Fruit fly (Drosophila melanogaster) whole organism, prepupa: ENCODE data around the gene CG33286.

Experiments
- Blimp-1 ChIP-seq: fragments of 200-800 bp; sonication (Bioruptor generic); optimal IDR thresholded peaks from 3 replicates; lab custom pipeline; 2017; ENCODE audit warnings: missing biosample characterization, missing genetic modification characterization, mild to moderate bottlenecking, moderate library complexity, missing genetic modification reagents
- CG10631 ChIP-seq: fragments of 200-800 bp; sonication (Bioruptor generic); optimal IDR thresholded peaks from 2 replicates; lab custom pipeline; 2016; ENCODE audit warnings: missing biosample characterization, missing genetic modification characterization
- CG10669 ChIP-seq: fragments of 200-800 bp; sonication (Bioruptor generic); optimal IDR thresholded peaks from 3 replicates; lab custom pipeline; 2018; ENCODE audit warnings: missing biosample characterization, mild to moderate bottlenecking, missing genetic modification characterization, moderate library complexity
- CG11294 ChIP-seq: fragments of 200-800 bp; sonication (Bioruptor generic); IDR thresholded peaks from 2 replicates; pipeline ENCODE4 v1.3.6; 2022; ENCODE audit warnings: missing biosample characterization, missing genetic modification characterization
- CG11762 ChIP-seq: fragments of 200-800 bp; sonication (Bioruptor generic); optimal IDR thresholded peaks from 3 replicates; lab custom pipeline; 2016; ENCODE audit warnings: missing biosample characterization, missing genetic modification characterization; ENCODE audit not compliant: insufficient read depth
- CG11902 ChIP-seq: fragments of 200-800 bp; sonication (Bioruptor generic); optimal IDR thresholded peaks from 3 replicates; lab custom pipeline; 2016; ENCODE audit warnings: missing biosample characterization, missing genetic modification characterization
- CG1621 ChIP-seq: fragments of 200-800 bp; sonication (Bioruptor generic); optimal IDR thresholded peaks from 3 replicates; lab custom pipeline; 2018; ENCODE audit warnings: missing biosample characterization, mild to moderate bottlenecking, missing genetic modification characterization
- CG16779 ChIP-seq: fragments of 200-800 bp; sonication (Bioruptor generic); optimal IDR thresholded peaks from 3 replicates; lab custom pipeline; 2017; ENCODE audit warnings: missing biosample characterization, mild to moderate bottlenecking, missing genetic modification characterization
- CG31627 ChIP-seq: fragments of 200-800 bp; sonication (Bioruptor generic); optimal IDR thresholded peaks from 3 replicates; lab custom pipeline; 2016; ENCODE audit warnings: missing biosample characterization, missing genetic modification characterization
- CG32006 ChIP-seq: fragments of 200-800 bp; sonication (Bioruptor generic); optimal IDR thresholded peaks from 3 replicates; lab custom pipeline; 2017; ENCODE audit warnings: missing biosample characterization, mild to moderate bottlenecking, missing genetic modification characterization
- CG34406 ChIP-seq: fragments of 200-800 bp; sonication (Bioruptor generic); optimal IDR thresholded peaks from 3 replicates; lab custom pipeline; 2016; ENCODE audit warnings: missing biosample characterization, missing genetic modification characterization
- CG3919 ChIP-seq: fragments of 200-800 bp; sonication (Bioruptor generic); optimal IDR thresholded peaks from 3 replicates; lab custom pipeline; 2016; ENCODE audit warnings: missing biosample characterization, missing genetic modification characterization
- CG4318 ChIP-seq: fragments of 200-800 bp; sonication (Bioruptor generic); optimal IDR thresholded peaks from 3 replicates; lab custom pipeline; 2017; ENCODE audit warnings: missing biosample characterization, mild to moderate bottlenecking, missing genetic modification characterization
- CG6163 ChIP-seq: fragments of 200-800 bp; sonication (Bioruptor generic); IDR thresholded peaks from 3 replicates; pipeline ENCODE4 v1.3.6; 2022; ENCODE audit warnings: missing biosample characterization, missing genetic modification characterization
- CG6276 ChIP-seq: fragments of 200-800 bp; sonication (Bioruptor generic); optimal IDR thresholded peaks from 2 replicates; lab custom pipeline; 2017; ENCODE audit warnings: missing biosample characterization, mild to moderate bottlenecking, missing genetic modification characterization
- CG6808 ChIP-seq: fragments of 200-800 bp; sonication (Bioruptor generic); optimal IDR thresholded peaks from 3 replicates; lab custom pipeline; 2017; ENCODE audit warnings: missing biosample characterization, missing genetic modification characterization, mild to moderate bottlenecking, moderate library complexity, missing genetic modification reagents
- CG6854 ChIP-seq: fragments of 200-800 bp; sonication (Bioruptor generic); optimal IDR thresholded peaks from 2 replicates; lab custom pipeline; 2017; ENCODE audit warnings: missing biosample characterization, mild to moderate bottlenecking, missing genetic modification characterization
- CG7368 ChIP-seq: fragments of 200-800 bp; sonication (Bioruptor generic); optimal IDR thresholded peaks from 3 replicates; lab custom pipeline; 2016; ENCODE audit warnings: missing biosample characterization, missing genetic modification characterization
- CG8119 ChIP-seq: fragments of 200-800 bp; sonication (Bioruptor generic); IDR thresholded peaks from 3 replicates; pipeline ENCODE4 v1.3.6; 2022; ENCODE audit warnings: missing biosample characterization, missing genetic modification characterization
- CG8632 ChIP-seq: fragments of 200-800 bp; sonication (Bioruptor generic); optimal IDR thresholded peaks from 3 replicates; lab custom pipeline; 2016; ENCODE audit warnings: missing biosample characterization, missing genetic modification characterization
- Eip75B ChIP-seq: fragments of 200-800 bp; sonication (Bioruptor generic); optimal IDR thresholded peaks from 3 replicates; lab custom pipeline; 2016; ENCODE audit warnings: missing biosample characterization, missing genetic modification characterization
- Eip93F ChIP-seq: fragments of 200-800 bp; sonication (Bioruptor generic); optimal IDR thresholded peaks from 2 replicates; lab custom pipeline; 2016; ENCODE audit warnings: missing biosample characterization, mild to moderate bottlenecking, missing genetic modification characterization
- Ets96B ChIP-seq: fragments of 200-800 bp; optimal IDR thresholded peaks from 2 replicates; lab custom pipeline; 2019; ENCODE audit warnings: missing biosample characterization, mild to moderate bottlenecking, missing genetic modification characterization, moderate library complexity
- Gug ChIP-seq: fragments of 200-800 bp; sonication (Bioruptor generic); IDR thresholded peaks from 2 replicates; pipeline ENCODE4 v1.3.6; 2022; ENCODE audit warnings: missing biosample characterization, missing genetic modification characterization
- Hr38 ChIP-seq: sonication (Bioruptor generic); optimal IDR thresholded peaks from 2 replicates; lab custom pipeline; 2016; ENCODE audit warnings: missing biosample characterization, missing genetic modification characterization
- Hr39 ChIP-seq: fragments of 200-800 bp; sonication (Bioruptor generic); optimal IDR thresholded peaks from 2 replicates; lab custom pipeline; 2016; ENCODE audit warnings: missing biosample characterization, missing genetic modification characterization
- Hr4 ChIP-seq: fragments of 200-800 bp; sonication (Bioruptor generic); optimal IDR thresholded peaks from 3 replicates; lab custom pipeline; 2016; ENCODE audit warnings: missing biosample characterization, missing genetic modification characterization
- Met ChIP-seq: fragments of 200-800 bp; sonication (Bioruptor generic); optimal IDR thresholded peaks from 3 replicates; lab custom pipeline; 2016; ENCODE audit warnings: missing biosample characterization, missing genetic modification characterization
- OdsH ChIP-seq: fragments of 200-800 bp; sonication (Bioruptor generic); optimal IDR thresholded peaks from 3 replicates; lab custom pipeline; 2016; ENCODE audit warnings: missing biosample characterization, missing genetic modification characterization
- Sox14 ChIP-seq: fragments of 200-800 bp; sonication (Bioruptor generic); optimal IDR thresholded peaks from 3 replicates; lab custom pipeline; 2016; ENCODE audit warnings: missing biosample characterization, missing genetic modification characterization
- Sox15 ChIP-seq: fragments of 200-800 bp; sonication (Bioruptor generic); optimal IDR thresholded peaks from 3 replicates; lab custom pipeline; 2016; ENCODE audit warnings: missing biosample characterization, missing genetic modification characterization
- achi ChIP-seq: fragments of 200-800 bp; sonication (Bioruptor generic); optimal IDR thresholded peaks from 3 replicates; lab custom pipeline; 2016; ENCODE audit warnings: missing biosample characterization, missing genetic modification characterization
- dac ChIP-seq: fragments of 200-800 bp; sonication (Bioruptor generic); optimal IDR thresholded peaks from 2 replicates; lab custom pipeline; 2017; ENCODE audit warnings: missing biosample characterization, mild to moderate bottlenecking, missing genetic modification characterization
- esn ChIP-seq: fragments of 200-800 bp; sonication (Bioruptor generic); optimal IDR thresholded peaks from 2 replicates; lab custom pipeline; 2016; ENCODE audit warnings: missing biosample characterization, mild to moderate bottlenecking, missing genetic modification characterization, moderate library complexity
- fd59A ChIP-seq: fragments of 200-800 bp; sonication (Bioruptor generic); optimal IDR thresholded peaks from 2 replicates; lab custom pipeline; 2017; ENCODE audit warnings: missing biosample characterization, mild to moderate bottlenecking, missing genetic modification characterization, missing genetic modification reagents
- fd85E ChIP-seq: fragments of 200-800 bp; sonication (Bioruptor generic); optimal IDR thresholded peaks from 3 replicates; lab custom pipeline; 2016; ENCODE audit warnings: missing biosample characterization, missing genetic modification characterization
- fkh ChIP-seq: fragments of 200-800 bp; sonication (Bioruptor generic); optimal IDR thresholded peaks from 3 replicates; lab custom pipeline; 2017; ENCODE audit warnings: missing biosample characterization, mild to moderate bottlenecking, missing genetic modification characterization, moderate library complexity
- lz ChIP-seq: fragments of 200-800 bp; sonication (Bioruptor generic); optimal IDR thresholded peaks from 3 replicates; lab custom pipeline; 2016; ENCODE audit warnings: missing biosample characterization, missing genetic modification characterization
- net ChIP-seq: fragments of 200-800 bp; sonication (Bioruptor generic); optimal IDR thresholded peaks from 3 replicates; lab custom pipeline; 2016; ENCODE audit warnings: missing biosample characterization, missing genetic modification characterization
- salr ChIP-seq, 2 experiments: fragments of 200-800 bp; sonication (Bioruptor generic); optimal IDR thresholded peaks; 3 replicates each; lab custom pipeline; 2016 to 2018; ENCODE audit warnings: missing biosample characterization in 2 of 2, missing genetic modification characterization in 2 of 2, mild to moderate bottlenecking in 1 of 2
- spab ChIP-seq: fragments of 200-800 bp; sonication (Bioruptor generic); optimal IDR thresholded peaks from 2 replicates; lab custom pipeline; 2017; ENCODE audit warnings: missing biosample characterization, mild to moderate bottlenecking, missing genetic modification characterization, missing genetic modification reagents
- ss ChIP-seq, 2 experiments: fragments of 200-800 bp; sonication (Bioruptor generic); optimal IDR thresholded peaks; 2 replicates in 1 of 2; 3 replicates in 1 of 2; lab custom pipeline; 2017 to 2018; ENCODE audit warnings: mild to moderate bottlenecking in 2 of 2, missing biosample characterization in 2 of 2, missing genetic modification characterization in 2 of 2, moderate library complexity in 1 of 2
- svp ChIP-seq: fragments of 200-800 bp; sonication (Bioruptor generic); peaks from one replicate; lab custom pipeline; 2016; ENCODE audit warnings: missing biosample characterization, missing genetic modification characterization
- topi ChIP-seq: fragments of 200-800 bp; sonication (Bioruptor generic); optimal IDR thresholded peaks from 3 replicates; lab custom pipeline; 2016; ENCODE audit warnings: missing biosample characterization, missing genetic modification characterization
- vri ChIP-seq: fragments of 200-800 bp; sonication (Bioruptor generic); optimal IDR thresholded peaks from 3 replicates; lab custom pipeline; 2016; ENCODE audit warnings: missing biosample characterization, mild to moderate bottlenecking, missing genetic modification characterization

The CG33286 gene

DNA sequence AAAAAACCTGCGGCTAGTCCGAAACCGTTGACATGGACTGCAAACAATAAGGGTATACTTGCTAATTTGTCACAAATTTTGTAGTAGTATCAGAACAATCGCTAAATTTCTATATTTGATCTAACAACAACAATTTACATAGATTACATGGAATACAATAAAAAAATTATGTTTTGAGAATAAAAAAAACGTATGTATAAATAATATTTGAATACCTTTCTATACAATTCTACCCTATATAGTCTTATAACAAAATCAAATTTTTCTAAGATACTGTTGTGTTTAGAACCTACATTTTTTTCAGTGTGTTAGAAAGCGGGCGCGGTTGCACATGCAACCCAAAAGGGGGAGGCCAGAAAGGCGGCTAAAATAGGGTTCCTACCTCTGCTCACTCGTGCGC is 8.8 kb upstream of the CG33286 start (continued):
- peak; percentile 43 for TF ChIP-seq OdsH
- no peak for TF ChIP-seq Sox14 (GFP tag; lab: Kevin White, UChicago)
- TF ChIP-seq Blimp-1, result no peak
- TF ChIP-seq net, result no peak
- TF ChIP-seq CG11902 (GFP tag; lab: Kevin White, UChicago), result no peak
- TF ChIP-seq Sox15 (GFP tag; lab: Kevin White, UChicago), result no peak
- TF ChIP-seq topi, result peak; percentile 29
- TF ChIP-seq CG16779 (tag; lab: Kevin White, UChicago), result no peak
- TF ChIP-seq spab, result no peak
- no peak for TF ChIP-seq CG11762 (GFP tag; lab: Kevin White, UChicago)
- TF ChIP-seq dac (GFP tag; lab: Kevin White, UChicago), result no peak
- TF ChIP-seq esn (GFP tag; lab: Kevin White, UChicago), result peak; percentile 53
- TF ChIP-seq lz, result peak; percentile 19
- TF ChIP-seq CG8119 (GFP tag; lab: Robert Waterston, UW), result peak; percentile 73
- TF ChIP-seq CG11294 (GFP tag; lab: Robert Waterston, UW), result no peak
- TF ChIP-seq vri (GFP tag; lab: Kevin White, UChicago), result no peak
- peak; percentile 62 for TF ChIP-seq CG10631 (GFP tag; lab: Kevin White, UChicago)
- peak; percentile 38 for TF ChIP-seq Hr4
- no peak for TF ChIP-seq CG31627 (GFP tag; lab: Kevin White, UChicago)
- peak; percentile 12 for TF ChIP-seq CG8632
- no peak for TF ChIP-seq fd59A
- peak; percentile 71 for TF ChIP-seq CG32006 (GFP tag; lab: Kevin White, UChicago)
- no peak for TF ChIP-seq Gug (GFP tag; lab: Robert Waterston, UW)
- TF ChIP-seq CG3919, result peak; percentile 38
- peak in 1 of 2 experiments; percentile 72 for TF ChIP-seq salr (GFP tag; optimal IDR thresholded peaks at IDR 0.05; lab: Kevin White, UChicago)
- TF ChIP-seq, all 60 proteins: peak for 29

- TF ChIP-seq Hr38 (GFP tag; lab: Kevin White, UChicago) (no peak), OdsH (peak; percentile 6), CG6808 (GFP tag; lab: Kevin White, UChicago) (no peak), Eip75B (GFP tag; lab: Kevin White, UChicago) (no peak), CG32006 (GFP tag; lab: Kevin White, UChicago) (peak; percentile 57), CG4318 (GFP tag; lab: Kevin White, UChicago) (peak; percentile 41), CG6854 (GFP tag; lab: Kevin White, UChicago) (no peak), lz (no peak), CG8119 (GFP tag; lab: Robert Waterston, UW) (0 out of 3 replicates have a peak, but pooled peaks have one; percentile 13), CG3919 (peak; percentile 2), CG6276 (GFP tag; lab: Kevin White, UChicago) (peak; percentile 17), fd85E (GFP tag; lab: Kevin White, UChicago) (no peak), Hr4 (peak; percentile 20), CG11762 (GFP tag; lab: Kevin White, UChicago) (no peak), svp (GFP tag; lab: Kevin White, UChicago) (peak; percentile 65), achi (GFP tag; lab: Kevin White, UChicago) (peak; percentile 30)
These were observed 8.0 kb upstream of the CG33286 start for dm6 chr3L:20982544-20982943.

dm6 chr3L:20981724-20982123 is 7.2 kb upstream of the CG33286 start:
- TF ChIP-seq CG34406 (GFP tag; lab: Kevin White, UChicago) (no peak), Sox14 (GFP tag; lab: Kevin White, UChicago) (peak; percentile 14), fd85E (GFP tag; lab: Kevin White, UChicago) (no peak), Hr39 (GFP tag; lab: Kevin White, UChicago) (peak; percentile 30), fkh (GFP tag; lab: Kevin White, UChicago) (no peak), Met (GFP tag; lab: Kevin White, UChicago) (peak; percentile 47), Gug (GFP tag; lab: Robert Waterston, UW) (no peak), CG6163 (GFP tag; lab: Robert Waterston, UW) (no peak), CG32006 (GFP tag; lab: Kevin White, UChicago) (peak; percentile 15), net (no peak), svp (GFP tag; lab: Kevin White, UChicago) (peak; percentile 57), esn (GFP tag; lab: Kevin White, UChicago) (peak; percentile 66), CG7368 (no peak), spab (peak; percentile 16), achi (GFP tag; lab: Kevin White, UChicago) (peak; percentile 20), ss (GFP tag; optimal IDR thresholded peaks at IDR 0.05; lab: Kevin White, UChicago) (no peak), CG1621 (tag; lab: Kevin White, UChicago) (no peak), CG11762 (GFP tag; lab: Kevin White, UChicago) (no peak), CG10669 (GFP tag; lab: Kevin White, UChicago) (no peak), Ets96B (tag; lab: Kevin White, UChicago) (peak; percentile 32), Hr4 (no peak), Eip93F (GFP tag; lab: Kevin White, UChicago) (no peak), Blimp-1 (no peak), Sox15 (GFP tag; lab: Kevin White, UChicago) (no peak), Hr38 (GFP tag; lab: Kevin White, UChicago) (no peak), dac (GFP tag; lab: Kevin White, UChicago) (no peak), CG3919 (peak; percentile 20), CG11902 (GFP tag; lab: Kevin White, UChicago) (no peak)
